Worm (Caenorhabditis elegans) whole organism, L4/young adult: ENCODE results near the gene F23H11.4.

Source experiments
- W03F9.2 ChIP-seq: fragments of 150-350 bp; optimal IDR thresholded peaks from 2 replicates; lab custom pipeline; 2014; ENCODE audit warnings: missing biosample characterization, missing genetic modification characterization
- him-1 ChIP-seq: sonication (generic microtip); optimal IDR thresholded peaks from 2 replicates; lab custom pipeline; 2016; ENCODE audit warnings: missing genotype, missing genetic modification reagents, missing genetic modification characterization, missing compliant biosample characterization

DNA sequence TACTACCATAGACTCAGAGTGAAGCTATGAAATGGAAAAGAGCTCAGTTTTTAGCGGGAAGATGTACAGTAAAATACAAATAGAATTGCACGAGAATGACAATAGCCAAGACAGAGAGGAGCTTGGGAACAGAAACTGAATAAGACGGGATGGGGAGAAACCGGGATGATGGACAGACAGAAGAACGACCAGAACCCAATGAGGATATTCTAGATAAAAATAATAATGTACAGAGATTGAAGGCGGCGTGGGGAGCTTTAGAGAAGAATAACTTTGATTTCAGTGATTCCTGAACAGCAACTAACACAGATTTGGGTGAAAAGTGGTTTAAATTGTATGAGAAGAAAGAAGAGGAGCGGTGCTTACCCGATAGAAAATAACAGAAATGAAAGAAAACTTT, 25.9 kb downstream of the F23H11.4 start:
- no peak for TF ChIP-seq W03F9.2 (tag; lab: Kevin White, UChicago)
- TF ChIP-seq him-1 (tag; lab: Kevin White, UChicago), result no peak
